Fruit fly (Drosophila melanogaster): ENCODE measurements around the gene CG10570.

- TF ChIP-seq h (optimal IDR thresholded peaks at IDR 0.05) (no peak), psq (optimal IDR thresholded peaks at IDR 0.05) (no peak), Myc (optimal IDR thresholded peaks at IDR 0.05) (no peak), ttk (optimal IDR thresholded peaks at IDR 0.05) (no peak), Sin3A (optimal IDR thresholded peaks at IDR 0.05) (no peak), insv (optimal IDR thresholded peaks at IDR 0.05) (no peak)
Observed at dm6 chr2L:18844479-18844878, 33.4 kb upstream of the CG10570 start, which contains the start of gene CG33120.

Data from Kc167 (cell line).